Worm (Caenorhabditis elegans): ENCODE data around the gene W04D12.1.

ce11 chrIII:5878215-5878614 is 41.5 kb downstream of the W04D12.1 start, which contains the start of the genes mig-21 and F01F1.2:
- no peak for TF ChIP-seq ztf-23 (GFP tag; IDR thresholded peaks at IDR 0.05)
- TF ChIP-seq klf-2 (GFP tag; conservative IDR thresholded peaks at IDR 0.05), result no peak
- TF ChIP-seq tab-1 (GFP tag; IDR thresholded peaks at IDR 0.05), result no peak
- no peak for TF ChIP-seq flt-1 (GFP tag; IDR thresholded peaks at IDR 0.05)
- no peak for TF ChIP-seq cog-1 (tag; optimal IDR thresholded peaks at IDR 0.05)
- TF ChIP-seq ref-1 (GFP tag; conservative IDR thresholded peaks at IDR 0.05), result no peak
- TF ChIP-seq med-1 (GFP tag; optimal IDR thresholded peaks at IDR 0.05; ENCODE audit: insufficient read depth), result no peak

Data from whole organism, midembryonic.